Worm (Caenorhabditis elegans): ENCODE results near the gene rps-28.

ce11 chrIV:1631651-1632050, 27.8 kb upstream of the rps-28 start, which contains the start of gene cpg-24:
- TF ChIP-seq him-1 (tag; optimal IDR thresholded peaks at IDR 0.05) (no peak), dao-5 (tag; optimal IDR thresholded peaks at IDR 0.05) (no peak), W03F9.2 (tag; optimal IDR thresholded peaks at IDR 0.05) (no peak)

Data from whole organism, L4/young adult.